Fruit fly (Drosophila melanogaster) whole organism, embryonic: ENCODE measurements around the gene Edg91.

Experiments
- Atf6 ChIP-seq: fragments of 200-800 bp; sonication (Bioruptor generic); IDR thresholded peaks from 2 replicates; pipeline ENCODE4 v1.3.6; 2022; ENCODE audit warnings: missing biosample characterization, missing genetic modification characterization
- CG11247 ChIP-seq: fragments of 200-800 bp; sonication (Bioruptor generic); IDR thresholded peaks from 2 replicates; pipeline ENCODE4 v1.3.6; 2022; ENCODE audit warnings: missing biosample characterization, missing genetic modification characterization
- CG12659 ChIP-seq: fragments of 200-800 bp; sonication (Bioruptor generic); optimal IDR thresholded peaks from 3 replicates; lab custom pipeline; 2017; ENCODE audit warnings: mild to moderate bottlenecking, missing biosample characterization, missing genetic modification reagents, missing genetic modification characterization
- CG12769 ChIP-seq: fragments of 200-800 bp; sonication (Bioruptor generic); optimal IDR thresholded peaks from 2 replicates; lab custom pipeline; 2019; ENCODE audit warnings: missing biosample characterization, mild to moderate bottlenecking, missing genetic modification characterization, moderate library complexity
- CG14014 ChIP-seq: fragments of 200-800 bp; sonication (Bioruptor generic); IDR thresholded peaks from 2 replicates; pipeline ENCODE4 v1.3.6; 2022; ENCODE audit warnings: missing biosample characterization, missing genetic modification characterization
- CG16815 ChIP-seq: fragments of 200-800 bp; sonication (Bioruptor generic); optimal IDR thresholded peaks from 3 replicates; lab custom pipeline; 2017; ENCODE audit warnings: missing biosample characterization, mild to moderate bottlenecking, missing genetic modification characterization
- CG17361 ChIP-seq: fragments of 200-800 bp; sonication (Bioruptor generic); IDR thresholded peaks from 3 replicates; pipeline ENCODE4 v1.3.6; 2022; ENCODE audit warnings: missing biosample characterization, missing genetic modification characterization
- CG17385 ChIP-seq: fragments of 200-800 bp; sonication (Bioruptor generic); optimal IDR thresholded peaks from 3 replicates; lab custom pipeline; 2018; ENCODE audit warnings: missing biosample characterization, mild to moderate bottlenecking, missing genetic modification characterization
- CG17829 ChIP-seq: fragments of 200-800 bp; optimal IDR thresholded peaks from 2 replicates; lab custom pipeline; 2019; ENCODE audit warnings: missing biosample characterization, mild to moderate bottlenecking, missing genetic modification characterization, moderate library complexity
- CG18476 ChIP-seq: fragments of 200-800 bp; sonication (Bioruptor generic); optimal IDR thresholded peaks from 2 replicates; lab custom pipeline; 2016; ENCODE audit warnings: missing biosample characterization, mild to moderate bottlenecking, missing genetic modification characterization
- CG18599 ChIP-seq: fragments of 200-800 bp; sonication (Bioruptor generic); optimal IDR thresholded peaks from 3 replicates; lab custom pipeline; 2017; ENCODE audit warnings: missing biosample characterization, missing genetic modification characterization, mild to moderate bottlenecking, moderate library complexity, missing genetic modification reagents
- CG2678 ChIP-seq: fragments of 200-800 bp; sonication (Bioruptor generic); optimal IDR thresholded peaks from 3 replicates; lab custom pipeline; 2019; ENCODE audit warnings: missing biosample characterization, mild to moderate bottlenecking, missing genetic modification characterization, moderate library complexity
- CG2875 ChIP-seq: fragments of 200-800 bp; sonication (Bioruptor generic); optimal IDR thresholded peaks from 2 replicates; lab custom pipeline; 2017; ENCODE audit warnings: missing biosample characterization, mild to moderate bottlenecking, missing genetic modification characterization, missing genetic modification reagents
- CG30403 ChIP-seq: fragments of 200-800 bp; sonication (Bioruptor generic); optimal IDR thresholded peaks from 3 replicates; lab custom pipeline; 2016; ENCODE audit warnings: missing biosample characterization, missing genetic modification characterization
- CG32532 ChIP-seq: fragments of 200-800 bp; sonication (Bioruptor generic); IDR thresholded peaks from 2 replicates; pipeline ENCODE4 v1.3.6; 2022; ENCODE audit warnings: missing biosample characterization, missing genetic modification characterization
- CG32767 ChIP-seq: fragments of 200-800 bp; sonication (Bioruptor generic); IDR thresholded peaks from 2 replicates; pipeline ENCODE4 v1.3.6; 2022; ENCODE audit warnings: missing biosample characterization, missing genetic modification characterization
- CG5245 ChIP-seq: fragments of 200-800 bp; sonication (Bioruptor generic); optimal IDR thresholded peaks from 3 replicates; lab custom pipeline; 2016; ENCODE audit warnings: missing biosample characterization, missing genetic modification characterization
- CG6683 ChIP-seq: fragments of 200-800 bp; sonication (Bioruptor generic); optimal IDR thresholded peaks from 2 replicates; lab custom pipeline; 2017; ENCODE audit warnings: missing biosample characterization, mild to moderate bottlenecking, missing genetic modification characterization, missing genetic modification reagents
- CG7271 ChIP-seq: fragments of 200-800 bp; sonication (Bioruptor generic); optimal IDR thresholded peaks from 2 replicates; lab custom pipeline; 2018; ENCODE audit warnings: missing biosample characterization, mild to moderate bottlenecking, missing genetic modification characterization, moderate library complexity
- CG7839 ChIP-seq: fragments of 200-800 bp; sonication (Bioruptor generic); optimal IDR thresholded peaks from 3 replicates; lab custom pipeline; 2018; ENCODE audit warnings: missing biosample characterization, mild to moderate bottlenecking, missing genetic modification characterization, moderate library complexity
- Chrac-16 ChIP-seq: fragments of 200-800 bp; sonication (Bioruptor generic); optimal IDR thresholded peaks from 3 replicates; lab custom pipeline; 2016; ENCODE audit warnings: missing biosample characterization, missing genetic modification characterization
- D ChIP-seq, 2 experiments: fragments of 200-800 bp in 1 of 2; fragments of >200 bp in 1 of 2; sonication (Bioruptor generic) in 1 of 2; optimal IDR thresholded peaks; 2 replicates in 1 of 2; 3 replicates in 1 of 2; lab custom pipeline; 2017; ENCODE audit warnings: mild to moderate bottlenecking in 1 of 2, missing biosample characterization in 1 of 2, missing genetic modification characterization in 1 of 2, missing genetic modification reagents in 1 of 2
- Hmx ChIP-seq: fragments of 200-800 bp; sonication (Bioruptor generic); optimal IDR thresholded peaks from 2 replicates; lab custom pipeline; 2016; ENCODE audit warnings: missing biosample characterization, missing genetic modification characterization
- Hsf ChIP-seq: fragments of 200-800 bp; sonication (Bioruptor generic); optimal IDR thresholded peaks from 3 replicates; lab custom pipeline; 2016; ENCODE audit warnings: missing biosample characterization, missing genetic modification characterization
- Ptx1 ChIP-seq: fragments of 200-800 bp; sonication (Bioruptor generic); IDR thresholded peaks from 2 replicates; pipeline ENCODE4 v1.3.6; 2022; ENCODE audit warnings: missing biosample characterization, missing genetic modification characterization
- Ssrp ChIP-seq: fragments of 200-800 bp; sonication (Bioruptor generic); optimal IDR thresholded peaks from 2 replicates; lab custom pipeline; 2018; ENCODE audit warnings: missing biosample characterization, mild to moderate bottlenecking, missing genetic modification characterization, moderate library complexity
- ara ChIP-seq: fragments of 200-800 bp; sonication (Bioruptor generic); IDR thresholded peaks from 2 replicates; pipeline ENCODE4 v1.3.6; 2022; ENCODE audit warnings: missing biosample characterization, missing genetic modification characterization
- az2 ChIP-seq: fragments of 200-800 bp; sonication (Bioruptor generic); optimal IDR thresholded peaks from 3 replicates; lab custom pipeline; 2016; ENCODE audit warnings: missing biosample characterization, missing genetic modification characterization
- bsh ChIP-seq, 2 experiments: fragments of 200-800 bp; sonication (Bioruptor generic); optimal IDR thresholded peaks; 2 replicates each; lab custom pipeline; 2017 to 2018; ENCODE audit warnings: mild to moderate bottlenecking in 2 of 2, missing biosample characterization in 2 of 2, missing genetic modification characterization in 2 of 2, moderate library complexity in 1 of 2
- cg ChIP-seq: fragments of 200-800 bp; sonication (Bioruptor generic); optimal IDR thresholded peaks from 3 replicates; lab custom pipeline; 2019; ENCODE audit warnings: missing biosample characterization, mild to moderate bottlenecking, missing genetic modification characterization, moderate library complexity
- chif ChIP-seq, 2 experiments: fragments of 200-800 bp; sonication (Bioruptor generic); optimal IDR thresholded peaks; 3 replicates each; lab custom pipeline; 2016; ENCODE audit warnings: missing biosample characterization in 2 of 2, missing genetic modification characterization in 2 of 2
- chn ChIP-seq: fragments of 200-800 bp; sonication (Bioruptor generic); optimal IDR thresholded peaks from 2 replicates; lab custom pipeline; 2016; ENCODE audit warnings: missing biosample characterization, missing genetic modification characterization
- crol ChIP-seq: fragments of 200-800 bp; sonication (Bioruptor generic); IDR thresholded peaks from 2 replicates; pipeline ENCODE4 v1.3.6; 2022; ENCODE audit warnings: missing biosample characterization, missing genetic modification characterization
- gem ChIP-seq: fragments of 200-800 bp; sonication (Bioruptor generic); optimal IDR thresholded peaks from 2 replicates; lab custom pipeline; 2019; ENCODE audit warnings: missing biosample characterization, mild to moderate bottlenecking, missing genetic modification characterization, moderate library complexity
- grau ChIP-seq: fragments of 200-800 bp; optimal IDR thresholded peaks from 3 replicates; lab custom pipeline; 2019; ENCODE audit warnings: missing biosample characterization, mild to moderate bottlenecking, missing genetic modification characterization, moderate library complexity
- lab ChIP-seq: fragments of 200-800 bp; sonication (Bioruptor generic); optimal IDR thresholded peaks from 3 replicates; lab custom pipeline; 2017; ENCODE audit warnings: missing biosample characterization, missing genetic modification characterization, mild to moderate bottlenecking, moderate library complexity, missing genetic modification reagents
- nmo ChIP-seq: fragments of 200-800 bp; sonication (Bioruptor generic); optimal IDR thresholded peaks from 2 replicates; lab custom pipeline; 2018; ENCODE audit warnings: missing biosample characterization, mild to moderate bottlenecking, missing genetic modification characterization, moderate library complexity
- prd ChIP-seq, 3 experiments: fragments of >200 bp in 2 of 3; fragments of 200-800 bp in 1 of 3; sonication (Bioruptor generic) in 1 of 3; optimal IDR thresholded peaks in 2 of 3; IDR thresholded peaks in 1 of 3; 2 replicates in 2 of 3; 3 replicates in 1 of 3; pipeline versions ENCODE4 v1.3.6 to Lab custom; 2017 to 2022; ENCODE audit warnings: missing biosample characterization in 1 of 3, missing genetic modification characterization in 1 of 3
- ranshi ChIP-seq: fragments of 200-800 bp; sonication (Bioruptor generic); IDR thresholded peaks from 2 replicates; pipeline ENCODE4 v1.3.6; 2022; ENCODE audit warnings: missing biosample characterization, missing genetic modification characterization
- row ChIP-seq: fragments of 200-800 bp; sonication (Bioruptor generic); IDR thresholded peaks from 3 replicates; pipeline ENCODE4 v1.3.6; 2022; ENCODE audit warnings: missing biosample characterization, missing genetic modification characterization
- sd ChIP-seq: fragments of 200-800 bp; sonication (Bioruptor generic); optimal IDR thresholded peaks from 3 replicates; lab custom pipeline; 2018; ENCODE audit warnings: missing biosample characterization, mild to moderate bottlenecking, missing genetic modification characterization, moderate library complexity
- sens ChIP-seq: fragments of 200-800 bp; sonication (Bioruptor generic); peaks from one replicate; lab custom pipeline; 2016; ENCODE audit warnings: missing biosample characterization, missing genetic modification characterization
- sqz ChIP-seq: fragments of 200-800 bp; sonication (Bioruptor generic); optimal IDR thresholded peaks from 3 replicates; lab custom pipeline; 2018; ENCODE audit warnings: missing biosample characterization, mild to moderate bottlenecking, missing genetic modification characterization
- twi ChIP-seq: fragments of 200-800 bp; optimal IDR thresholded peaks from 2 replicates; lab custom pipeline; 2019; ENCODE audit warnings: missing biosample characterization, mild to moderate bottlenecking, missing genetic modification characterization, moderate library complexity
- unpg ChIP-seq: fragments of 200-800 bp; sonication (Bioruptor generic); optimal IDR thresholded peaks from 3 replicates; lab custom pipeline; 2018; ENCODE audit warnings: missing biosample characterization, mild to moderate bottlenecking, missing genetic modification characterization, moderate library complexity
- zen ChIP-seq: fragments of 200-800 bp; sonication (Bioruptor generic); optimal IDR thresholded peaks from 3 replicates; lab custom pipeline; 2018; ENCODE audit warnings: missing biosample characterization, mild to moderate bottlenecking, missing genetic modification characterization, moderate library complexity
- zfh1 ChIP-seq: fragments of 200-800 bp; sonication (Bioruptor generic); IDR thresholded peaks from 3 replicates; pipeline ENCODE4 v1.3.6; 2022; ENCODE audit warnings: missing biosample characterization, missing genetic modification characterization

Edg91 gene

dm6 chr3R:17583658-17584460 is 27.5 kb downstream of the Edg91 start (continued):
- TF ChIP-seq chn (GFP tag; lab: Kevin White, UChicago) (peak; percentile 0), CG18599 (GFP tag; lab: Kevin White, UChicago) (peak; percentile 37), crol (GFP tag; lab: Robert Waterston, UW) (peak; percentile 77), ara (GFP tag; lab: Robert Waterston, UW) (peak; percentile 69), CG32767 (GFP tag; lab: Robert Waterston, UW) (peak; percentile 21; the same call in 1 of the 2 replicates), CG2875 (GFP tag; lab: Kevin White, UChicago) (peak; percentile 20), gem (tag; lab: Kevin White, UChicago) (peak; percentile 76), Ssrp (tag; lab: Kevin White, UChicago) (peak; percentile 61), sens (GFP tag; lab: Kevin White, UChicago) (peak; percentile 93), CG16815 (GFP tag; lab: Kevin White, UChicago) (peak; percentile 28), CG7271 (no peak), CG17361 (GFP tag; lab: Robert Waterston, UW) (peak; percentile 69), CG12659 (GFP tag; lab: Kevin White, UChicago) (peak; percentile 0), grau (peak; percentile 57), az2 (GFP tag; lab: Kevin White, UChicago) (peak; percentile 55), CG5245 (GFP tag; lab: Kevin White, UChicago) (peak; percentile 25), nmo (peak; percentile 66), chif (GFP tag; optimal IDR thresholded peaks at IDR 0.05; lab: Kevin White, UChicago) (peak in 1 of 2 experiments; percentile 62), D (optimal IDR thresholded peaks at IDR 0.05; lab: Kevin White, UChicago) (peak; percentile 1), D (GFP tag; optimal IDR thresholded peaks at IDR 0.05; lab: Kevin White, UChicago) (peak; percentile 59), CG18476 (GFP tag; lab: Kevin White, UChicago) (peak; percentile 11), Hmx (GFP tag; lab: Kevin White, UChicago) (no peak), Chrac-16 (GFP tag; lab: Kevin White, UChicago) (peak; percentile 35), Atf6 (GFP tag; lab: Robert Waterston, UW) (no peak), sqz (GFP tag; lab: Kevin White, UChicago) (peak; percentile 55), CG12769 (peak; percentile 4), bsh (GFP tag; optimal IDR thresholded peaks at IDR 0.05; lab: Kevin White, UChicago) (peak in 1 of 2 experiments; percentile 85), CG7839 (tag; lab: Kevin White, UChicago) (peak; percentile 57), sd (peak; percentile 18), unpg (peak; percentile 64), twi (peak; percentile 23), Ptx1 (GFP tag; lab: Robert Waterston, UW) (0 out of 2 replicates have a peak, but pooled peaks have one; percentile 32), CG30403 (GFP tag; lab: Kevin White, UChicago) (peak; percentile 46), cg (GFP tag; lab: Kevin White, UChicago) (peak; percentile 50), CG2678 (peak; percentile 71), row (GFP tag; lab: Robert Waterston, UW) (peak; percentile 70), zen (tag; lab: Kevin White, UChicago) (peak; percentile 67), CG17385 (GFP tag; lab: Kevin White, UChicago) (peak; percentile 35), CG11247 (GFP tag; lab: Robert Waterston, UW) (0 out of 2 replicates have a peak, but pooled peaks have one; percentile 9), prd (optimal IDR thresholded peaks at IDR 0.05; lab: Kevin White, UChicago) (no peak), prd (GFP tag; IDR thresholded peaks at IDR 0.05; lab: Robert Waterston, UW) (peak; percentile 66; the same call in 2 of the 3 replicates), CG6683 (GFP tag; lab: Kevin White, UChicago) (no peak), Hsf (GFP tag; lab: Kevin White, UChicago) (peak; percentile 35), lab (GFP tag; lab: Kevin White, UChicago) (peak; percentile 21), zfh1 (peak; percentile 66; the same call in 1 of the 3 replicates), ranshi (GFP tag; lab: Robert Waterston, UW) (peak; percentile 34; the same call in 1 of the 2 replicates), CG32532 (GFP tag; lab: Robert Waterston, UW) (no peak), CG14014 (GFP tag; lab: Robert Waterston, UW) (no peak), CG17829 (peak; percentile 68)
